Worm (Caenorhabditis elegans): ENCODE data around the gene grd-7.

Gene grd-7

ce11 chrX:7296310-7296709 is 27.0 kb upstream of the grd-7 start (continued):
- TF ChIP-seq unc-62 (GFP tag; optimal IDR thresholded peaks at IDR 0.05) (peak; percentile 29), zim-3 (tag; optimal IDR thresholded peaks at IDR 0.05) (no peak), dpl-1 (GFP tag; optimal IDR thresholded peaks at IDR 0.05) (no peak), snpc-3.4 (tag; optimal IDR thresholded peaks at IDR 0.05) (no peak)

- no peak for TF ChIP-seq rec-8 (tag; optimal IDR thresholded peaks at IDR 0.05)
- no peak for TF ChIP-seq snpc-1.1 (tag; optimal IDR thresholded peaks at IDR 0.05; ENCODE audit: insufficient read depth)
- TF ChIP-seq nhr-80 (tag; optimal IDR thresholded peaks at IDR 0.05), result peak; percentile 65
- TF ChIP-seq ztf-22 (GFP tag; optimal IDR thresholded peaks at IDR 0.05), result no peak
- TF ChIP-seq nhr-90 (tag; optimal IDR thresholded peaks at IDR 0.05), result no peak
- no peak for TF ChIP-seq let-607 (tag; optimal IDR thresholded peaks at IDR 0.05)
Measured at ce11 chrX:7291810-7292209, 22.5 kb upstream of the grd-7 start, which contains the start of gene lron-7. TSS of gene lron-7 (plus strand) at chrX:7292132.

- TF ChIP-seq lin-26 (GFP tag; IDR thresholded peaks at IDR 0.05) (no peak), pha-4 (tag; optimal IDR thresholded peaks at IDR 0.05) (peak; percentile 68), nhr-80 (tag; optimal IDR thresholded peaks at IDR 0.05) (peak; percentile 62), snpc-1.1 (tag; optimal IDR thresholded peaks at IDR 0.05; ENCODE audit: insufficient read depth) (no peak), egl-44 (GFP tag; IDR thresholded peaks at IDR 0.05) (no peak), ztf-25 (GFP tag; IDR thresholded peaks at IDR 0.05) (no peak), lir-1 (GFP tag; conservative IDR thresholded peaks at IDR 0.05) (no peak), mel-28 (tag; optimal IDR thresholded peaks at IDR 0.05; ENCODE audit: borderline replicate concordance) (no peak), atf-7 (tag; optimal IDR thresholded peaks at IDR 0.05) (peak; percentile 65), unc-62 (GFP tag; optimal IDR thresholded peaks at IDR 0.05) (peak; percentile 89), rcor-1 (GFP tag; IDR thresholded peaks at IDR 0.05) (no peak), let-607 (tag; optimal IDR thresholded peaks at IDR 0.05) (peak; percentile 74 to 77), mes-4 (tag; optimal IDR thresholded peaks at IDR 0.05) (no peak), zfh-2 (GFP tag; conservative IDR thresholded peaks at IDR 0.05) (no peak)
Measured at ce11 chrX:7290859-7291628, 21.8 kb upstream of the grd-7 start.

ce11 chrX:7289565-7289964 is 20.3 kb upstream of the grd-7 start:
- TF ChIP-seq die-1 (tag; optimal IDR thresholded peaks at IDR 0.05), result no peak
- no peak for TF ChIP-seq K12H6.12 (tag; optimal IDR thresholded peaks at IDR 0.05)
- no peak for TF ChIP-seq ztf-22 (GFP tag; optimal IDR thresholded peaks at IDR 0.05)
- no peak for TF ChIP-seq hlh-12 (tag; optimal IDR thresholded peaks at IDR 0.05)
- no peak for TF ChIP-seq ztf-26 (tag; optimal IDR thresholded peaks at IDR 0.05)
- TF ChIP-seq dpl-1 (GFP tag; optimal IDR thresholded peaks at IDR 0.05), result no peak
- no peak for TF ChIP-seq D2030.7 (GFP tag; IDR thresholded peaks at IDR 0.05)
- TF ChIP-seq ets-4 (GFP tag; optimal IDR thresholded peaks at IDR 0.05), result no peak
- TF ChIP-seq ztf-28 (GFP tag; IDR thresholded peaks at IDR 0.05), result no peak
- no peak for TF ChIP-seq nfya-2 (GFP tag; IDR thresholded peaks at IDR 0.05)

- TF ChIP-seq lin-40 (tag; optimal IDR thresholded peaks at IDR 0.05), result peak; percentile 46
- TF ChIP-seq efl-1 (GFP tag; optimal IDR thresholded peaks at IDR 0.05), result no peak
- no peak for TF ChIP-seq ztf-25 (GFP tag; IDR thresholded peaks at IDR 0.05)
- TF ChIP-seq tbp1 (GFP tag; optimal IDR thresholded peaks at IDR 0.05), result no peak
- peak; percentile 10; the same call in 1 of the 2 replicates for TF ChIP-seq hmg-1.2 (GFP tag; IDR thresholded peaks at IDR 0.05)
- TF ChIP-seq cebp-1 (GFP tag; IDR thresholded peaks at IDR 0.05), result no peak
- TF ChIP-seq cebp-1 (tag; optimal IDR thresholded peaks at IDR 0.05), result peak; percentile 72
- TF ChIP-seq cebp-2 (GFP tag; IDR thresholded peaks at IDR 0.05), result no peak
- no peak for TF ChIP-seq tbx-9 (tag; optimal IDR thresholded peaks at IDR 0.05; ENCODE audit: borderline replicate concordance)
- TF ChIP-seq lin-35 (GFP tag; optimal IDR thresholded peaks at IDR 0.05), result no peak
- no peak for TF ChIP-seq hlh-26 (GFP tag; conservative IDR thresholded peaks at IDR 0.05)
- peak; percentile 74 for TF ChIP-seq K12H6.12 (tag; optimal IDR thresholded peaks at IDR 0.05)
Measured at ce11 chrX:7284724-7285184, 15.5 kb upstream of the grd-7 start.
